Fruit fly (Drosophila melanogaster): ENCODE data around the gene Nmdar1.

Nmdar1 gene

dm6 chr3R:5519789-5520188 is 3.3 kb downstream of the Nmdar1 start:
- no peak for TF ChIP-seq Rel (GFP tag; optimal IDR thresholded peaks at IDR 0.05)
- peak; percentile 67 for TF ChIP-seq Rel (tag; optimal IDR thresholded peaks at IDR 0.05)
- no peak for TF ChIP-seq br (GFP tag; optimal IDR thresholded peaks at IDR 0.05)
- TF ChIP-seq rgr (GFP tag; optimal IDR thresholded peaks at IDR 0.05): no peak
- TF ChIP-seq fru (GFP tag; optimal IDR thresholded peaks at IDR 0.05): no peak

- TF ChIP-seq dl (GFP tag; optimal IDR thresholded peaks at IDR 0.05; ENCODE audit: insufficient read depth in 1 of 2, partially characterized antibody in 2 of 2) (no peak), HLH106 (tag; optimal IDR thresholded peaks at IDR 0.05) (peak; percentile 48), CG32264 (GFP tag; optimal IDR thresholded peaks at IDR 0.05) (no peak), h (GFP tag; optimal IDR thresholded peaks at IDR 0.05) (peak; percentile 35), woc (GFP tag; optimal IDR thresholded peaks at IDR 0.05) (peak; percentile 60), psq (GFP tag; optimal IDR thresholded peaks at IDR 0.05) (peak; percentile 30), fru (GFP tag; optimal IDR thresholded peaks at IDR 0.05) (peak; percentile 55), OdsH (GFP tag; optimal IDR thresholded peaks at IDR 0.05) (peak; percentile 39), ey (GFP tag; optimal IDR thresholded peaks at IDR 0.05) (peak; percentile 40), rgr (GFP tag; optimal IDR thresholded peaks at IDR 0.05) (peak; percentile 37), Hr78 (GFP tag; optimal IDR thresholded peaks at IDR 0.05) (no peak), Myc (optimal IDR thresholded peaks at IDR 0.05) (no peak), dmrt93B (GFP tag; optimal IDR thresholded peaks at IDR 0.05) (peak; percentile 8), Mio (GFP tag; optimal IDR thresholded peaks at IDR 0.05) (no peak), Dif (GFP tag; optimal IDR thresholded peaks at IDR 0.05; ENCODE audit: partially characterized antibody) (no peak), br (GFP tag; optimal IDR thresholded peaks at IDR 0.05) (peak; percentile 24), Vsx2 (GFP tag; optimal IDR thresholded peaks at IDR 0.05; ENCODE audit: partially characterized antibody) (no peak), usp (GFP tag; optimal IDR thresholded peaks at IDR 0.05) (no peak), foxo (GFP tag; optimal IDR thresholded peaks at IDR 0.05) (peak in 1 of 2 experiments; percentile 62), Rel (GFP tag; optimal IDR thresholded peaks at IDR 0.05) (no peak), Rel (tag; optimal IDR thresholded peaks at IDR 0.05) (no peak), sv (GFP tag; optimal IDR thresholded peaks at IDR 0.05) (no peak)
Measured at dm6 chr3R:5518627-5519026, 4.5 kb downstream of the Nmdar1 start.

dm6 chr3R:5517876-5518211 is 5.3 kb downstream of the Nmdar1 start:
- TF ChIP-seq jim (GFP tag; optimal IDR thresholded peaks at IDR 0.05) (no peak), foxo (GFP tag; optimal IDR thresholded peaks at IDR 0.05) (no peak), Dif (GFP tag; optimal IDR thresholded peaks at IDR 0.05; ENCODE audit: partially characterized antibody) (peak; percentile 44), CrebA (GFP tag; optimal IDR thresholded peaks at IDR 0.05; ENCODE audit: borderline replicate concordance) (no peak), Vsx2 (GFP tag; optimal IDR thresholded peaks at IDR 0.05; ENCODE audit: partially characterized antibody) (peak; percentile 71)

DNA sequence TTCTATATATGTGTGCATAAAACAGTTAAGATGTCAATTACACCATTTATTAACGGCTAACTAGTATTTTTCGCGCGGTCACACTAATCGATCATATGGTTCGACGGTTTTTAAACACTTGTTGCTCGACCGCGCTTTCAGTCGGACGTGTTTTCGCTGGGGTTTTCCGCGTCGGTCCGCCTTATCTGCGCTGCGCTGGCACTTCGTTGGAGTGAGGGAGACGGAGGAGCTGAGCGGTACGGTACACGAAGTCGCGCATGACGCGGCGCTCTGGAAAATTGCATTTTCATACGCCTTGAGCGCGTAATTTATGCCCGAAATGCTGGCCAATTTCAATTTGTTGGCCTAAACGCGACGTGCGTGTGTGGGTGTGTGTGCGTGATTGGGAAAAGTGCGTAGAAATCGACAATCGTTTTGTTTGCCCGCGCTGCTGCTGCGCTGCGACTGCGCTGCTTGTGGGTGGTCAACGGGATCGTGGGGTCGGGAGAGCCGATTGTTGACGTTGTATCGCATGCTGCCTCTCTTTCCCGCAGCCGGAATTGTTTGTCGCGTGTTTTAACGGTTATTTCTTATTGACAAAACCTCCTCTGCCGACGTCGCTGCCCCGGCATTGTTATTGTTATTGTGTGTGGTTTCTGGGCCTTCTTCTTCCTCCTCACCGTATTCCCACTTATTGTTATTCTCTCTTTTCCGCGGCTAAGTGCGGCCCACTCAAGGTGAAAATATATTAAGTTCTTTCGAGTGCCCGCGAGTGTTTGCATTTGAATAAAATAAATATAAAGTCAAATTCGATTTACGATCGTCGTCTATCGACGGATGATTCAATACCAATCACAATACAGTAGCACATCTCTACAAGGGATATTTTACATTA is 5.9 kb downstream of the Nmdar1 start, which contains the start of gene Itpr:
Itpr (plus strand) TSS at position 116 of the 874 bp plus-strand sequence.
- TF ChIP-seq Dif (GFP tag; optimal IDR thresholded peaks at IDR 0.05; ENCODE audit: partially characterized antibody) (peak; percentile 34), OdsH (GFP tag; optimal IDR thresholded peaks at IDR 0.05) (peak; percentile 16), Abd-B (GFP tag; optimal IDR thresholded peaks at IDR 0.05) (no peak), sage (GFP tag; optimal IDR thresholded peaks at IDR 0.05) (no peak), Hnf4 (GFP tag; optimal IDR thresholded peaks at IDR 0.05) (peak; percentile 26), foxo (GFP tag; optimal IDR thresholded peaks at IDR 0.05) (peak in 1 of 2 experiments; percentile 7), Jra (GFP tag; optimal IDR thresholded peaks at IDR 0.05) (peak; percentile 49), Sp1 (GFP tag; optimal IDR thresholded peaks at IDR 0.05) (peak; percentile 28), Rel (GFP tag; optimal IDR thresholded peaks at IDR 0.05) (no peak), Rel (tag; optimal IDR thresholded peaks at IDR 0.05) (peak; percentile 73), Hr83 (GFP tag; optimal IDR thresholded peaks at IDR 0.05; ENCODE audit: poor library complexity, severe bottlenecking) (peak; percentile 62), Vsx2 (GFP tag; optimal IDR thresholded peaks at IDR 0.05; ENCODE audit: partially characterized antibody) (no peak), CrebA (GFP tag; optimal IDR thresholded peaks at IDR 0.05; ENCODE audit: borderline replicate concordance) (peak; percentile 72), psq (GFP tag; optimal IDR thresholded peaks at IDR 0.05) (peak; percentile 12), usp (GFP tag; optimal IDR thresholded peaks at IDR 0.05) (no peak), h (GFP tag; optimal IDR thresholded peaks at IDR 0.05) (peak; percentile 82), dmrt93B (GFP tag; optimal IDR thresholded peaks at IDR 0.05) (no peak), tai (GFP tag; optimal IDR thresholded peaks at IDR 0.05) (peak; percentile 8), br (GFP tag; optimal IDR thresholded peaks at IDR 0.05) (peak; percentile 15), jim (GFP tag; optimal IDR thresholded peaks at IDR 0.05) (no peak), brk (GFP tag; optimal IDR thresholded peaks at IDR 0.05) (no peak)
